Fruit fly (Drosophila melanogaster) whole organism, embryonic: ENCODE data around the gene Tailor.

ENCODE experiments used
- CG12769 ChIP-seq: fragments of 200-800 bp; sonication (Bioruptor generic); optimal IDR thresholded peaks from 2 replicates; lab custom pipeline; 2019; ENCODE audit warnings: missing biosample characterization, mild to moderate bottlenecking, missing genetic modification characterization, moderate library complexity
- CG17802 ChIP-seq: fragments of 200-800 bp; sonication (Bioruptor generic); optimal IDR thresholded peaks from 2 replicates; lab custom pipeline; 2018; ENCODE audit warnings: missing biosample characterization, mild to moderate bottlenecking, missing genetic modification characterization, moderate library complexity
- CG2116 ChIP-seq: fragments of 200-800 bp; sonication (Bioruptor generic); optimal IDR thresholded peaks from 3 replicates; lab custom pipeline; 2018; ENCODE audit warnings: missing biosample characterization, mild to moderate bottlenecking, missing genetic modification characterization
- CG32767 ChIP-seq: fragments of 200-800 bp; sonication (Bioruptor generic); IDR thresholded peaks from 2 replicates; pipeline ENCODE4 v1.3.6; 2022; ENCODE audit warnings: missing biosample characterization, missing genetic modification characterization
- CG34422 ChIP-seq: fragments of 200-800 bp; sonication (Bioruptor generic); IDR thresholded peaks from 3 replicates; pipeline ENCODE4 v1.3.6; 2022; ENCODE audit warnings: missing biosample characterization, missing genetic modification characterization
- CG4360 ChIP-seq: fragments of 200-800 bp; sonication (Bioruptor generic); IDR thresholded peaks from 2 replicates; pipeline ENCODE4 v1.3.6; 2022; ENCODE audit warnings: missing biosample characterization, missing genetic modification characterization
- CG6765 ChIP-seq: fragments of 200-800 bp; sonication (Bioruptor generic); optimal IDR thresholded peaks from 3 replicates; lab custom pipeline; 2017; ENCODE audit warnings: missing biosample characterization, mild to moderate bottlenecking, missing genetic modification characterization
- CG9215 ChIP-seq: fragments of 200-800 bp; sonication (Bioruptor generic); IDR thresholded peaks from 2 replicates; pipeline ENCODE4 v1.3.6; 2022; ENCODE audit warnings: missing biosample characterization, missing genetic modification characterization
- CoRest ChIP-seq: fragments of 200-800 bp; sonication (Bioruptor generic); optimal IDR thresholded peaks from 3 replicates; lab custom pipeline; 2018; ENCODE audit warnings: missing biosample characterization, mild to moderate bottlenecking, missing genetic modification characterization, moderate library complexity
- D ChIP-seq, 2 experiments: fragments of 200-800 bp in 1 of 2; fragments of >200 bp in 1 of 2; sonication (Bioruptor generic) in 1 of 2; optimal IDR thresholded peaks; 2 replicates in 1 of 2; 3 replicates in 1 of 2; lab custom pipeline; 2017; ENCODE audit warnings: mild to moderate bottlenecking in 1 of 2, missing biosample characterization in 1 of 2, missing genetic modification characterization in 1 of 2, missing genetic modification reagents in 1 of 2
- Dp ChIP-seq: fragments of 200-800 bp; sonication (Bioruptor generic); optimal IDR thresholded peaks from 2 replicates; lab custom pipeline; 2018; ENCODE audit warnings: missing biosample characterization, mild to moderate bottlenecking, missing genetic modification characterization, moderate library complexity
- E2f2 ChIP-seq: fragments of 200-800 bp; sonication (Bioruptor generic); IDR thresholded peaks from 2 replicates; pipeline ENCODE4 v1.3.6; 2022; ENCODE audit warnings: missing biosample characterization, missing genetic modification characterization
- Elba2 ChIP-seq: fragments of 200-800 bp; sonication (Bioruptor generic); optimal IDR thresholded peaks from 3 replicates; lab custom pipeline; 2016; ENCODE audit warnings: missing biosample characterization, missing genetic modification characterization
- Gsc ChIP-seq: fragments of 200-800 bp; sonication (Bioruptor generic); IDR thresholded peaks from 2 replicates; pipeline ENCODE4 v1.3.6; 2022; ENCODE audit warnings: missing biosample characterization, missing genetic modification characterization
- HLH3B ChIP-seq: fragments of 200-800 bp; sonication (Bioruptor generic); IDR thresholded peaks from 2 replicates; pipeline ENCODE4 v1.3.6; 2022; ENCODE audit warnings: missing biosample characterization, missing genetic modification characterization
- HLH4C ChIP-seq: fragments of 200-800 bp; sonication (Bioruptor generic); IDR thresholded peaks from 3 replicates; pipeline ENCODE4 v1.3.6; 2022; ENCODE audit warnings: missing biosample characterization, missing genetic modification characterization; ENCODE audit not compliant: partially characterized antibody
- HLHmδ ChIP-seq: fragments of 200-800 bp; sonication (Bioruptor generic); optimal IDR thresholded peaks from 2 replicates; lab custom pipeline; 2018; ENCODE audit warnings: missing biosample characterization, mild to moderate bottlenecking, missing genetic modification characterization, moderate library complexity
- Hey ChIP-seq: fragments of 200-800 bp; sonication (Bioruptor generic); optimal IDR thresholded peaks from 3 replicates; lab custom pipeline; 2018; ENCODE audit warnings: missing biosample characterization, mild to moderate bottlenecking, missing genetic modification characterization
- Hr3 ChIP-seq: fragments of 200-800 bp; sonication (Bioruptor generic); optimal IDR thresholded peaks from 3 replicates; lab custom pipeline; 2016; ENCODE audit warnings: missing biosample characterization, missing genetic modification characterization
- Med ChIP-seq: fragments of 200-800 bp; sonication (Bioruptor generic); peaks from one replicate; lab custom pipeline; 2016; ENCODE audit warnings: missing biosample characterization, missing genetic modification characterization, mild to moderate bottlenecking, inconsistent platforms, moderate library complexity
- Vsx1 ChIP-seq: fragments of 200-800 bp; sonication (Bioruptor generic); optimal IDR thresholded peaks from 2 replicates; lab custom pipeline; 2017; ENCODE audit warnings: missing biosample characterization, mild to moderate bottlenecking, missing genetic modification characterization, missing genetic modification reagents
- abd-A ChIP-seq: fragments of 200-800 bp; sonication (Bioruptor generic); optimal IDR thresholded peaks from 3 replicates; lab custom pipeline; 2019; ENCODE audit warnings: missing biosample characterization, mild to moderate bottlenecking, missing genetic modification characterization, moderate library complexity
- ato ChIP-seq: fragments of 200-800 bp; sonication (Bioruptor generic); IDR thresholded peaks from 2 replicates; pipeline ENCODE4 v1.3.6; 2022; ENCODE audit warnings: missing biosample characterization, missing genetic modification characterization; ENCODE audit not compliant: partially characterized antibody
- bbx ChIP-seq: fragments of 200-800 bp; sonication (Bioruptor generic); IDR thresholded peaks from 2 replicates; pipeline ENCODE4 v1.3.6; 2022; ENCODE audit warnings: missing biosample characterization, missing genetic modification characterization; ENCODE audit not compliant: partially characterized antibody
- cg ChIP-seq: fragments of 200-800 bp; sonication (Bioruptor generic); optimal IDR thresholded peaks from 3 replicates; lab custom pipeline; 2019; ENCODE audit warnings: missing biosample characterization, mild to moderate bottlenecking, missing genetic modification characterization, moderate library complexity
- crol ChIP-seq: fragments of 200-800 bp; sonication (Bioruptor generic); IDR thresholded peaks from 2 replicates; pipeline ENCODE4 v1.3.6; 2022; ENCODE audit warnings: missing biosample characterization, missing genetic modification characterization
- dmrt99B ChIP-seq: fragments of 200-800 bp; sonication (Bioruptor generic); optimal IDR thresholded peaks from 2 replicates; lab custom pipeline; 2018; ENCODE audit warnings: missing biosample characterization, mild to moderate bottlenecking, missing genetic modification characterization, moderate library complexity
- fru ChIP-seq: fragments of >200 bp; optimal IDR thresholded peaks from 2 replicates; lab custom pipeline; 2017
- ftz-f1 ChIP-seq: fragments of 200-800 bp; sonication (Bioruptor generic); optimal IDR thresholded peaks from 2 replicates; lab custom pipeline; 2016; ENCODE audit warnings: missing biosample characterization, missing genetic modification characterization
- gfzf ChIP-seq: fragments of 200-800 bp; sonication (Bioruptor generic); optimal IDR thresholded peaks from 2 replicates; lab custom pipeline; 2016; ENCODE audit warnings: missing biosample characterization, mild to moderate bottlenecking, missing genetic modification characterization, moderate library complexity
- insv ChIP-seq, 2 experiments: fragments of 200-800 bp; sonication (Bioruptor generic); optimal IDR thresholded peaks; 3 replicates each; lab custom pipeline; 2016 to 2018; ENCODE audit warnings: missing biosample characterization in 2 of 2, missing genetic modification characterization in 2 of 2
- kni ChIP-seq: fragments of 200-800 bp; sonication (Bioruptor generic); optimal IDR thresholded peaks from 3 replicates; lab custom pipeline; 2017; ENCODE audit warnings: mild to moderate bottlenecking, missing biosample characterization, missing genetic modification reagents, missing genetic modification characterization
- mirr ChIP-seq: fragments of 200-800 bp; sonication (Bioruptor generic); optimal IDR thresholded peaks from 3 replicates; lab custom pipeline; 2018; ENCODE audit warnings: missing biosample characterization, mild to moderate bottlenecking, missing genetic modification characterization
- nerfin-1 ChIP-seq: fragments of 200-800 bp; sonication (Bioruptor generic); optimal IDR thresholded peaks from 3 replicates; lab custom pipeline; 2019; ENCODE audit warnings: missing biosample characterization, mild to moderate bottlenecking, missing genetic modification characterization, moderate library complexity
- onecut ChIP-seq: fragments of 200-800 bp; sonication (Bioruptor generic); IDR thresholded peaks from 2 replicates; pipeline ENCODE4 v1.3.6; 2022; ENCODE audit warnings: missing biosample characterization, missing genetic modification characterization
- org-1 ChIP-seq: fragments of 200-800 bp; sonication (Bioruptor generic); optimal IDR thresholded peaks from 2 replicates; lab custom pipeline; 2017; ENCODE audit warnings: missing biosample characterization, missing genetic modification characterization
- pan ChIP-seq, 4 experiments: fragments of >200 bp in 3 of 4; fragments of 200-800 bp in 1 of 4; sonication (Bioruptor generic) in 1 of 4; optimal IDR thresholded peaks in 3 of 4; IDR thresholded peaks in 1 of 4; 2 replicates each; pipeline versions ENCODE4 v1.3.6 to Lab custom; 2017 to 2022; ENCODE audit warnings: missing biosample characterization in 2 of 4, missing genetic modification characterization in 2 of 4, mixed read lengths in 1 of 4
- pho ChIP-seq: fragments of 200-800 bp; sonication (Bioruptor generic); optimal IDR thresholded peaks from 2 replicates; lab custom pipeline; 2016; ENCODE audit warnings: missing biosample characterization, missing genetic modification characterization
- sens ChIP-seq: fragments of 200-800 bp; sonication (Bioruptor generic); peaks from one replicate; lab custom pipeline; 2016; ENCODE audit warnings: missing biosample characterization, missing genetic modification characterization
- seq ChIP-seq: fragments of 200-800 bp; sonication (Bioruptor generic); IDR thresholded peaks from 2 replicates; pipeline ENCODE4 v1.3.6; 2022; ENCODE audit warnings: missing biosample characterization, missing genetic modification characterization
- sim ChIP-seq: fragments of 200-800 bp; sonication (Bioruptor generic); IDR thresholded peaks from 2 replicates; pipeline ENCODE4 v1.3.6; 2022; ENCODE audit warnings: missing biosample characterization, missing genetic modification characterization
- sqz ChIP-seq: fragments of 200-800 bp; sonication (Bioruptor generic); optimal IDR thresholded peaks from 3 replicates; lab custom pipeline; 2018; ENCODE audit warnings: missing biosample characterization, mild to moderate bottlenecking, missing genetic modification characterization
- sr ChIP-seq: fragments of 200-800 bp; sonication (Bioruptor generic); IDR thresholded peaks from 3 replicates; pipeline ENCODE4 v1.3.6; 2022; ENCODE audit warnings: missing biosample characterization, missing genetic modification characterization
- tin ChIP-seq: fragments of 200-800 bp; sonication (Bioruptor generic); optimal IDR thresholded peaks from 3 replicates; lab custom pipeline; 2016; ENCODE audit warnings: missing biosample characterization, missing genetic modification characterization
- ttk ChIP-seq: fragments of 200-800 bp; sonication (Bioruptor generic); IDR thresholded peaks from 2 replicates; pipeline ENCODE4 v2.1.2; 2022; ENCODE audit warnings: missing biosample characterization, missing genetic modification characterization
- twi ChIP-seq: fragments of 200-800 bp; optimal IDR thresholded peaks from 2 replicates; lab custom pipeline; 2019; ENCODE audit warnings: missing biosample characterization, mild to moderate bottlenecking, missing genetic modification characterization, moderate library complexity
- vvl ChIP-seq: fragments of 200-800 bp; sonication (Bioruptor generic); IDR thresholded peaks from 2 replicates; pipeline ENCODE4 v1.3.6; 2022; ENCODE audit warnings: missing biosample characterization, missing genetic modification characterization

Gene Tailor

dm6 chr3R:7123073-7123572 lies 37.2 kb upstream of the Tailor start:
- TF ChIP-seq E2f2 (GFP tag; lab: Robert Waterston, UW) = no peak
- TF ChIP-seq org-1 (GFP tag; lab: Kevin White, UChicago) = no peak
- no peak for TF ChIP-seq CG12769 (tag; lab: Kevin White, UChicago)
- TF ChIP-seq crol (GFP tag; lab: Robert Waterston, UW) = peak; percentile 63
- no peak for TF ChIP-seq HLHmδ
- TF ChIP-seq CG34422 (GFP tag; lab: Robert Waterston, UW) = no peak; the same call in 2 of the 3 replicates
- no peak for TF ChIP-seq HLH3B (GFP tag; lab: Robert Waterston, UW)
- TF ChIP-seq gfzf (GFP tag; lab: Kevin White, UChicago) = no peak
- peak; percentile 97 for TF ChIP-seq onecut
- peak; percentile 10; the same call in 1 of the 3 replicates for TF ChIP-seq HLH4C (GFP tag; lab: Robert Waterston, UW)
- peak; percentile 36; the same call in 1 of the 2 replicates for TF ChIP-seq ttk (GFP tag; lab: Robert Waterston, UW)
- no peak for TF ChIP-seq Gsc
- 0 out of 2 replicates have a peak, but pooled peaks have one; percentile 12 for TF ChIP-seq seq (GFP tag; lab: Robert Waterston, UW)
- no peak for TF ChIP-seq sqz
- TF ChIP-seq abd-A (tag; lab: Kevin White, UChicago) = peak; percentile 4
- TF ChIP-seq Med (GFP tag; lab: Kevin White, UChicago) = peak; percentile 51
- no peak for TF ChIP-seq pho (GFP tag; lab: Kevin White, UChicago)
- TF ChIP-seq Dp (GFP tag; lab: Kevin White, UChicago) = no peak
- TF ChIP-seq tin (GFP tag; lab: Kevin White, UChicago) = no peak
- TF ChIP-seq CoRest (tag; lab: Kevin White, UChicago) = no peak
- TF ChIP-seq bbx = no peak
- peak; percentile 85 for TF ChIP-seq kni (GFP tag; lab: Kevin White, UChicago)
- no peak for TF ChIP-seq ato (GFP tag; lab: Robert Waterston, UW)
- peak; percentile 74; the same call in 1 of the 2 replicates for TF ChIP-seq CG32767

dm6 chr3R:7122172-7123072 lies 36.5 kb upstream of the Tailor start:
- TF ChIP-seq CG9215 (GFP tag; lab: Robert Waterston, UW) (peak; percentile 37; the same call in 1 of the 2 replicates), Hey (tag; lab: Kevin White, UChicago) (no peak), nerfin-1 (tag; lab: Kevin White, UChicago) (peak; percentile 70), CG12769 (tag; lab: Kevin White, UChicago) (peak; percentile 60), D (optimal IDR thresholded peaks at IDR 0.05; lab: Kevin White, UChicago) (no peak), D (GFP tag; optimal IDR thresholded peaks at IDR 0.05; lab: Kevin White, UChicago) (peak; percentile 13), CG2116 (GFP tag; lab: Kevin White, UChicago) (peak; percentile 26), Vsx1 (peak; percentile 45), sens (GFP tag; lab: Kevin White, UChicago) (peak; percentile 67), dmrt99B (tag; lab: Kevin White, UChicago) (peak; percentile 2), mirr (GFP tag; lab: Kevin White, UChicago) (peak; percentile 76), Hr3 (GFP tag; lab: Kevin White, UChicago) (peak; percentile 52), twi (tag; lab: Kevin White, UChicago) (peak; percentile 10), vvl (peak; percentile 38; the same call in 1 of the 2 replicates), Elba2 (GFP tag; lab: Kevin White, UChicago) (peak; percentile 69), CG4360 (GFP tag; lab: Robert Waterston, UW) (peak; percentile 74), CG6765 (peak; percentile 1), sr (GFP tag; lab: Robert Waterston, UW) (peak; percentile 67; the same call in 2 of the 3 replicates), insv (GFP tag; optimal IDR thresholded peaks at IDR 0.05; lab: Kevin White, UChicago) (peak; percentile 37 to 90), CG17802 (tag; lab: Kevin White, UChicago) (peak; percentile 18), sim (GFP tag; lab: Robert Waterston, UW) (no peak), cg (peak; percentile 56), fru (lab: Kevin White, UChicago) (no peak), Med (GFP tag; lab: Kevin White, UChicago) (peak; percentile 82), ftz-f1 (peak; percentile 97), pan (optimal IDR thresholded peaks at IDR 0.05; lab: Kevin White, UChicago) (no peak), pan (GFP tag; optimal IDR thresholded peaks at IDR 0.05 in 1 of 2, IDR thresholded peaks at IDR 0.05 in 1 of 2) (peak in 1 of 2 experiments; percentile 42)
